Worm (Caenorhabditis elegans) whole organism, L4 larva: ENCODE data around the gene ape-1.
A peak's percentile ranks its signal among the peaks of the same experiment; 100 is the strongest.

ENCODE experiments used
- F37D6.2 ChIP-seq: sonication (generic microtip); optimal IDR thresholded peaks from 2 replicates; lab custom pipeline; 2016; ENCODE audit warnings: mild to moderate bottlenecking, missing genetic modification characterization, missing compliant biosample characterization
- R02D3.7 ChIP-seq: fragments of 150-350 bp; sonication (generic microtip); optimal IDR thresholded peaks from 3 replicates; lab custom pipeline; 2014; ENCODE audit warnings: missing biosample characterization, missing genetic modification characterization
- Y48G9A.11 ChIP-seq: fragments of 200-800 bp; sonication (Bioruptor generic); IDR thresholded peaks from 2 replicates; pipeline ENCODE4 v1.3.6; 2022; ENCODE audit warnings: missing genetic modification reagents, missing genetic modification characterization, missing compliant biosample characterization
- aha-1 ChIP-seq: fragments of 150-350 bp; peaks from one replicate; lab custom pipeline; 2014; ENCODE audit warnings: missing biosample characterization, missing genetic modification characterization
- ceh-62 ChIP-seq: sonication (generic microtip); optimal IDR thresholded peaks from 2 replicates; lab custom pipeline; 2017; ENCODE audit warnings: missing biosample characterization, missing genetic modification characterization
- cey-2 ChIP-seq: sonication (generic microtip); optimal IDR thresholded peaks from 3 replicates; lab custom pipeline; 2017; ENCODE audit warnings: missing genetic modification characterization, mild to moderate bottlenecking, missing compliant biosample characterization, antibody characterized with exemption, borderline replicate concordance; ENCODE audit not compliant: insufficient read depth
- ctbp-1 ChIP-seq: fragments of 200-800 bp; sonication (Bioruptor generic); IDR thresholded peaks from 2 replicates; pipeline ENCODE4 v1.3.6; 2022; ENCODE audit warnings: missing genetic modification reagents, missing genetic modification characterization, missing compliant biosample characterization
- duxl-1 ChIP-seq: sonication (generic microtip); optimal IDR thresholded peaks from 2 replicates; lab custom pipeline; 2016; ENCODE audit warnings: mild to moderate bottlenecking, missing genetic modification characterization, moderate library complexity, missing compliant biosample characterization; ENCODE audit not compliant: poor library complexity
- egl-27 ChIP-seq: sonication (generic microtip); optimal IDR thresholded peaks from 3 replicates; lab custom pipeline; 2017; ENCODE audit warnings: missing biosample characterization, missing genetic modification reagents, missing genetic modification characterization
- egl-43 ChIP-seq: fragments of 200-800 bp; sonication (Bioruptor generic); IDR thresholded peaks from 2 replicates; pipeline ENCODE4 v1.3.6; 2022; ENCODE audit warnings: missing genetic modification reagents, missing genetic modification characterization, missing compliant biosample characterization
- fos-1 ChIP-seq: fragments of 150-350 bp; optimal IDR thresholded peaks from 2 replicates; lab custom pipeline; 2014; ENCODE audit warnings: missing biosample characterization, missing genetic modification characterization
- gei-8 ChIP-seq: fragments of 200-800 bp; sonication (Bioruptor generic); optimal IDR thresholded peaks from 2 replicates; lab custom pipeline; 2018; ENCODE audit warnings: mild to moderate bottlenecking, missing genetic modification characterization, missing compliant biosample characterization
- hlh-11 ChIP-seq: fragments of 200-800 bp; sonication (Bioruptor generic); optimal IDR thresholded peaks from 2 replicates; lab custom pipeline; 2018; ENCODE audit warnings: mild to moderate bottlenecking, missing genetic modification characterization, missing compliant biosample characterization
- hlh-30 ChIP-seq: sonication (generic microtip); optimal IDR thresholded peaks from 2 replicates; lab custom pipeline; 2017; ENCODE audit warnings: antibody characterized with exemption, mild to moderate bottlenecking, missing genetic modification characterization, missing compliant biosample characterization; ENCODE audit not compliant: insufficient read depth
- hmg-1.1 ChIP-seq: fragments of 200-800 bp; sonication (Bioruptor generic); IDR thresholded peaks from 2 replicates; pipeline ENCODE4 v1.3.6; 2022; ENCODE audit warnings: missing genetic modification reagents, missing genetic modification characterization, missing compliant biosample characterization
- lim-7 ChIP-seq: fragments of 200-800 bp; sonication (Bioruptor generic); IDR thresholded peaks from 2 replicates; pipeline ENCODE4 v1.3.6; 2022; ENCODE audit warnings: missing genetic modification characterization, missing compliant biosample characterization
- lin-1 ChIP-seq: fragments of 200-800 bp; sonication (Bioruptor generic); IDR thresholded peaks from 2 replicates; pipeline ENCODE4 v1.3.6; 2022; ENCODE audit warnings: missing genetic modification reagents, missing genetic modification characterization, missing compliant biosample characterization
- lin-38 ChIP-seq: fragments of 200-800 bp; sonication (Bioruptor generic); IDR thresholded peaks from 2 replicates; pipeline ENCODE4 v1.3.6; 2022; ENCODE audit warnings: missing genetic modification reagents, missing genetic modification characterization, missing compliant biosample characterization
- lir-3 ChIP-seq: sonication (generic microtip); optimal IDR thresholded peaks from 2 replicates; lab custom pipeline; 2016; ENCODE audit warnings: mild to moderate bottlenecking, missing genetic modification characterization, missing compliant biosample characterization
- madf-5 ChIP-seq, 2 experiments: fragments of 200-800 bp; sonication (Bioruptor generic); IDR thresholded peaks; 2 replicates each; pipeline ENCODE4 v1.3.6; 2022; ENCODE audit warnings: missing compliant biosample characterization in 2 of 2, missing genetic modification characterization in 2 of 2
- mdl-1 ChIP-seq, 2 experiments: fragments of 150-350 bp in 1 of 2; sonication (generic microtip) in 1 of 2; optimal IDR thresholded peaks; 2 replicates each; lab custom pipeline; 2014 to 2017; ENCODE audit warnings: missing biosample characterization in 2 of 2, missing genetic modification characterization in 2 of 2
- mep-1 ChIP-seq: fragments of 150-350 bp; sonication (generic microtip); optimal IDR thresholded peaks from 3 replicates; lab custom pipeline; 2014; ENCODE audit warnings: missing biosample characterization, missing genetic modification characterization
- mxl-3 ChIP-seq: fragments of 200-800 bp; sonication (Bioruptor generic); optimal IDR thresholded peaks from 2 replicates; lab custom pipeline; 2018; ENCODE audit warnings: mild to moderate bottlenecking, missing genetic modification characterization, missing compliant biosample characterization
- nhr-102 ChIP-seq: sonication (generic microtip); optimal IDR thresholded peaks from 2 replicates; lab custom pipeline; 2016; ENCODE audit warnings: mild to moderate bottlenecking, missing genetic modification characterization, moderate library complexity, missing compliant biosample characterization
- nhr-237 ChIP-seq: sonication (generic microtip); optimal IDR thresholded peaks from 2 replicates; lab custom pipeline; 2017; ENCODE audit warnings: missing biosample characterization, missing genetic modification characterization
- nhr-28 ChIP-seq: fragments of 150-350 bp; optimal IDR thresholded peaks from 2 replicates; lab custom pipeline; 2014; ENCODE audit warnings: missing biosample characterization, missing genetic modification characterization
- nhr-41 ChIP-seq: fragments of 200-800 bp; sonication (Bioruptor generic); IDR thresholded peaks from 2 replicates; pipeline ENCODE4 v1.3.6; 2022; ENCODE audit warnings: missing genetic modification reagents, missing genetic modification characterization, missing compliant biosample characterization
- nhr-42 ChIP-seq: fragments of 200-800 bp; sonication (Bioruptor generic); IDR thresholded peaks from 2 replicates; pipeline ENCODE4 v1.3.6; 2022; ENCODE audit warnings: missing genetic modification characterization, missing compliant biosample characterization
- nhr-48 ChIP-seq: sonication (generic microtip); optimal IDR thresholded peaks from 2 replicates; lab custom pipeline; 2016; ENCODE audit warnings: mild to moderate bottlenecking, missing genetic modification characterization, missing compliant biosample characterization
- php-3 ChIP-seq: fragments of 200-800 bp; sonication (Bioruptor generic); IDR thresholded peaks from 2 replicates; pipeline ENCODE4 v1.3.6; 2022; ENCODE audit warnings: missing genetic modification reagents, missing genetic modification characterization, missing compliant biosample characterization
- rbr-2 ChIP-seq: sonication (generic microtip); optimal IDR thresholded peaks from 2 replicates; lab custom pipeline; 2016; ENCODE audit warnings: missing genotype, missing genetic modification characterization, missing compliant biosample characterization
- set-16 ChIP-seq: fragments of 200-800 bp; sonication (Bioruptor generic); IDR thresholded peaks from 2 replicates; pipeline ENCODE4 v1.3.6; 2022; ENCODE audit warnings: missing genetic modification reagents, missing genetic modification characterization, missing compliant biosample characterization
- snpc-1.2 ChIP-seq: fragments of 200-800 bp; sonication (Bioruptor generic); IDR thresholded peaks from 2 replicates; pipeline ENCODE4 v1.3.6; 2022; ENCODE audit warnings: missing genetic modification reagents, missing genetic modification characterization, missing compliant biosample characterization
- spr-1 ChIP-seq: sonication (generic microtip); optimal IDR thresholded peaks from 2 replicates; lab custom pipeline; 2016; ENCODE audit warnings: mild to moderate bottlenecking, missing genetic modification characterization, missing compliant biosample characterization
- tag-97 ChIP-seq: fragments of 200-800 bp; sonication (Bioruptor generic); IDR thresholded peaks from 2 replicates; pipeline ENCODE4 v1.3.6; 2022; ENCODE audit warnings: missing genetic modification characterization, missing compliant biosample characterization
- unc-130 ChIP-seq: sonication (generic microtip); optimal IDR thresholded peaks from 2 replicates; lab custom pipeline; 2016; ENCODE audit warnings: missing genetic modification reagents, missing genetic modification characterization, missing compliant biosample characterization
- unc-62 ChIP-seq, 3 experiments: fragments of 150-350 bp in 1 of 3; sonication (generic microtip); optimal IDR thresholded peaks in 2 of 3; peaks in 1 of 3; 1 replicate in 1 of 3; 2 replicates in 2 of 3; lab custom pipeline; 2014 to 2017; ENCODE audit warnings: missing biosample characterization in 3 of 3, missing genetic modification characterization in 3 of 3, missing genetic modification reagents in 3 of 3, missing genotype in 1 of 3
- vab-7 ChIP-seq: fragments of 200-800 bp; sonication (Bioruptor generic); IDR thresholded peaks from 2 replicates; pipeline ENCODE4 v1.3.6; 2022; ENCODE audit warnings: missing genetic modification reagents, missing genetic modification characterization, missing compliant biosample characterization
- ztf-11 ChIP-seq: fragments of 150-350 bp; optimal IDR thresholded peaks from 2 replicates; lab custom pipeline; 2014; ENCODE audit warnings: missing biosample characterization, missing genetic modification characterization

Gene ape-1

ce11 chrV:11677030-11677429 is 1.3 kb downstream of the ape-1 start:
- no peak for TF ChIP-seq snpc-1.2 (GFP tag; lab: Robert Waterston, UW)
- no peak for TF ChIP-seq cey-2 (tag; lab: Kevin White, UChicago)
- TF ChIP-seq ctbp-1 (GFP tag; lab: Robert Waterston, UW), result no peak
- TF ChIP-seq lin-38 (GFP tag; lab: Robert Waterston, UW), result no peak
- no peak for TF ChIP-seq rbr-2
- no peak for TF ChIP-seq spr-1 (tag; lab: Kevin White, UChicago)
- no peak for TF ChIP-seq ztf-11 (tag; lab: Kevin White, UChicago)
- TF ChIP-seq fos-1, result no peak
- TF ChIP-seq mep-1 (tag; lab: Kevin White, UChicago), result no peak
- TF ChIP-seq Y48G9A.11 (GFP tag; lab: Robert Waterston, UW), result no peak
- no peak for TF ChIP-seq nhr-237
- TF ChIP-seq nhr-42 (GFP tag; lab: Robert Waterston, UW), result no peak
- TF ChIP-seq duxl-1 (tag; lab: Kevin White, UChicago), result no peak
- no peak for TF ChIP-seq mdl-1 (tag; optimal IDR thresholded peaks at IDR 0.05; lab: Kevin White, UChicago)
- TF ChIP-seq, all 104 proteins: peak for 0

ce11 chrV:11677494-11677893 is 1.8 kb downstream of the ape-1 start:
- TF ChIP-seq nhr-48 (no peak), lin-1 (GFP tag; lab: Robert Waterston, UW) (no peak), nhr-28 (peak; percentile 10), egl-43 (GFP tag; lab: Robert Waterston, UW) (no peak), hmg-1.1 (0 out of 2 replicates have a peak, but pooled peaks have one; percentile 10), php-3 (GFP tag; lab: Robert Waterston, UW) (no peak), egl-27 (tag; lab: Kevin White, UChicago) (no peak), F37D6.2 (tag; lab: Kevin White, UChicago) (no peak), tag-97 (GFP tag; lab: Robert Waterston, UW) (no peak), unc-62 (GFP tag; optimal IDR thresholded peaks at IDR 0.05 in 1 of 2; lab: Kevin White, UChicago) (peak in 1 of 2 experiments; percentile 61), unc-62 (tag; optimal IDR thresholded peaks at IDR 0.05; lab: Kevin White, UChicago) (no peak), hlh-11 (no peak), gei-8 (GFP tag; lab: Kevin White, UChicago) (no peak), fos-1 (no peak), aha-1 (tag; lab: Kevin White, UChicago) (peak; percentile 91), R02D3.7 (tag; lab: Kevin White, UChicago) (no peak), lir-3 (tag; lab: Kevin White, UChicago) (no peak), unc-130 (GFP tag; lab: Kevin White, UChicago) (no peak), lim-7 (GFP tag; lab: Robert Waterston, UW) (no peak), set-16 (GFP tag; lab: Robert Waterston, UW) (no peak), madf-5 (GFP tag; IDR thresholded peaks at IDR 0.05; lab: Robert Waterston, UW) (no peak), nhr-41 (GFP tag; lab: Robert Waterston, UW) (no peak)

ce11 chrV:11680519-11681203 is 4.9 kb downstream of the ape-1 start:
- peak; percentile 8 for TF ChIP-seq hlh-11
- peak; percentile 85 for TF ChIP-seq aha-1 (tag; lab: Kevin White, UChicago)
- TF ChIP-seq mxl-3 (GFP tag; lab: Kevin White, UChicago), result peak; percentile 65
- no peak for TF ChIP-seq vab-7 (GFP tag; lab: Robert Waterston, UW)
- no peak for TF ChIP-seq ceh-62 (tag; lab: Kevin White, UChicago)
- no peak for TF ChIP-seq lir-3 (tag; lab: Kevin White, UChicago)
- TF ChIP-seq mdl-1 (tag; optimal IDR thresholded peaks at IDR 0.05; lab: Kevin White, UChicago), result peak in 1 of 2 experiments; percentile 46
- TF ChIP-seq unc-62 (GFP tag; optimal IDR thresholded peaks at IDR 0.05 in 1 of 2; lab: Kevin White, UChicago), result peak in 1 of 2 experiments; percentile 93
- TF ChIP-seq unc-62 (tag; optimal IDR thresholded peaks at IDR 0.05; lab: Kevin White, UChicago), result no peak
- TF ChIP-seq nhr-28, result peak; percentile 22
- TF ChIP-seq hlh-30 (tag; lab: Kevin White, UChicago), result peak; percentile 37
- TF ChIP-seq spr-1 (tag; lab: Kevin White, UChicago), result no peak
- no peak for TF ChIP-seq hmg-1.1
- peak; percentile 0 for TF ChIP-seq mep-1 (tag; lab: Kevin White, UChicago)
- TF ChIP-seq nhr-102 (tag; lab: Kevin White, UChicago), result no peak
- TF ChIP-seq, all 104 proteins: peak for 8
